Fruit fly (Drosophila melanogaster): Measurements from ENCODE around the gene ScsbetaA.
A peak's percentile ranks its signal among the peaks of the same experiment; 100 is the strongest.

Gene ScsbetaA

dm6 chr3R:8938494-8939404 is at the start of gene ScsbetaA (continued):
- TF ChIP-seq ato (GFP tag; IDR thresholded peaks at IDR 0.05; ENCODE audit: partially characterized antibody) (peak; percentile 63; the same call in 1 of the 2 replicates), CG10267 (tag; optimal IDR thresholded peaks at IDR 0.05) (peak; percentile 15), fd64A (GFP tag; optimal IDR thresholded peaks at IDR 0.05) (no peak), CG17361 (GFP tag; IDR thresholded peaks at IDR 0.05) (peak; percentile 40; the same call in 2 of the 3 replicates), H15 (GFP tag; IDR thresholded peaks at IDR 0.05) (no peak), sima (GFP tag; optimal IDR thresholded peaks at IDR 0.05) (no peak), gt (GFP tag; IDR thresholded peaks at IDR 0.05) (no peak), CG2678 (tag; optimal IDR thresholded peaks at IDR 0.05) (no peak), Hand (GFP tag; optimal IDR thresholded peaks at IDR 0.05) (no peak), CG2889 (GFP tag; IDR thresholded peaks at IDR 0.05) (no peak), D19B (GFP tag; optimal IDR thresholded peaks at IDR 0.05) (no peak), CG8478 (optimal IDR thresholded peaks at IDR 0.05) (no peak), NFAT (GFP tag; IDR thresholded peaks at IDR 0.05) (no peak), CG10565 (GFP tag; optimal IDR thresholded peaks at IDR 0.05) (no peak), slbo (GFP tag; IDR thresholded peaks at IDR 0.05) (peak; percentile 21; the same call in 1 of the 2 replicates), Jarid2 (GFP tag; optimal IDR thresholded peaks at IDR 0.05) (no peak), amos (GFP tag; IDR thresholded peaks at IDR 0.05; ENCODE audit: partially characterized antibody) (peak; percentile 88; the same call in 1 of the 2 replicates), D19A (tag; optimal IDR thresholded peaks at IDR 0.05) (no peak), sna (GFP tag; IDR thresholded peaks at IDR 0.05; ENCODE audit: partially characterized antibody) (peak; percentile 65; the same call in 1 of the 2 replicates), abd-A (tag; optimal IDR thresholded peaks at IDR 0.05) (peak; percentile 60), CG13424 (tag; optimal IDR thresholded peaks at IDR 0.05) (no peak), slp2 (GFP tag; optimal IDR thresholded peaks at IDR 0.05) (no peak), pita (GFP tag; optimal IDR thresholded peaks at IDR 0.05) (peak; percentile 59), Dref (GFP tag; IDR thresholded peaks at IDR 0.05) (peak; percentile 96), tap (tag; optimal IDR thresholded peaks at IDR 0.05) (no peak), h (optimal IDR thresholded peaks at IDR 0.05) (no peak), CG17802 (tag; optimal IDR thresholded peaks at IDR 0.05) (no peak), CG31224 (GFP tag; IDR thresholded peaks at IDR 0.05) (no peak), Hsf (GFP tag; optimal IDR thresholded peaks at IDR 0.05) (no peak), gsb (GFP tag; IDR thresholded peaks at IDR 0.05) (no peak), Myb (GFP tag; optimal IDR thresholded peaks at IDR 0.05) (peak; percentile 72), YL-1 (GFP tag; optimal IDR thresholded peaks at IDR 0.05) (peak; percentile 67), Dbx (GFP tag; IDR thresholded peaks at IDR 0.05) (no peak), Mrtf (GFP tag; IDR thresholded peaks at IDR 0.05) (no peak), CG12071 (GFP tag; optimal IDR thresholded peaks at IDR 0.05) (no peak), CG15601 (tag; optimal IDR thresholded peaks at IDR 0.05) (peak; percentile 27), Sox100B (GFP tag; optimal IDR thresholded peaks at IDR 0.05) (no peak), phol (tag; optimal IDR thresholded peaks at IDR 0.05) (peak; percentile 55), Poxn (GFP tag; IDR thresholded peaks at IDR 0.05) (no peak), HLH54F (GFP tag; optimal IDR thresholded peaks at IDR 0.05) (no peak), sob (GFP tag; IDR thresholded peaks at IDR 0.05) (peak; percentile 37; the same call in 1 of the 2 replicates), mld (GFP tag; IDR thresholded peaks at IDR 0.05; ENCODE audit: partially characterized antibody) (peak; percentile 62; the same call in 2 of the 3 replicates), CG7928 (GFP tag; optimal IDR thresholded peaks at IDR 0.05) (peak; percentile 42), Blimp-1 (GFP tag; optimal IDR thresholded peaks at IDR 0.05) (peak; percentile 57), vnd (GFP tag; IDR thresholded peaks at IDR 0.05; ENCODE audit: partially characterized antibody) (peak; percentile 54; the same call in 2 of the 3 replicates), CG3163 (GFP tag; optimal IDR thresholded peaks at IDR 0.05) (peak; percentile 7), Pdp1 (GFP tag; optimal IDR thresholded peaks at IDR 0.05) (peak in 1 of 2 experiments; percentile 99), dm (GFP tag; optimal IDR thresholded peaks at IDR 0.05) (no peak), MESR4 (GFP tag; optimal IDR thresholded peaks at IDR 0.05) (peak; percentile 68)
